Fruit fly (Drosophila melanogaster): ENCODE results near the gene CG15597.

- no peak for TF ChIP-seq CG8478 (optimal IDR thresholded peaks at IDR 0.05)
- no peak for TF ChIP-seq usp (GFP tag; optimal IDR thresholded peaks at IDR 0.05)
Observed at dm6 chr3R:6298828-6299227, 13.8 kb upstream of the CG15597 start, which contains the start of gene Osi14.

All from whole organism.